Worm (Caenorhabditis elegans): ENCODE data around the gene idpa-3.

DNA sequence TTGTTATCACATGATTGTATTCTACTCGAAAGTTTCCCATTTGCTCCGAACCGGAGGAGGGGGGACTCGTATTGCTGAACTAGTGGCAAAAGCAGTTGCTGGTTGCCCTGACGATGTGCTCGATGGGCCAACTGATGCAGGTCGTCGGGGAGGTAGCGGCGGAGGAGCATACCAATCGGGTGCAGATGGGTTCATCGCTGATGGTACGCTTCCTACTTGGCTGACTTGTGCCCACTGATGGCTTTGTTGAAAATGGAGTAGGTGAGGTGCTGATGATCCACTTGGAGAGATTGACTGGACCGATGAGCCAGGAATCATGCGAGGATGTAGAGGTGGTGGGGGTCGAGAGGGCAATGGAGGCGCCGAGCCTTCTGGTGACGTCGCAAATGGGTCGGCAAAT lies 37.3 kb downstream of the idpa-3 start:
- TF ChIP-seq snpc-4 (tag; optimal IDR thresholded peaks at IDR 0.05) (no peak), unc-62 (GFP tag; optimal IDR thresholded peaks at IDR 0.05) (no peak), elt-1 (tag; optimal IDR thresholded peaks at IDR 0.05) (no peak), unc-39 (tag; optimal IDR thresholded peaks at IDR 0.05) (no peak), daf-12 (tag; optimal IDR thresholded peaks at IDR 0.05) (no peak)
